Fruit fly (Drosophila melanogaster): Measurements from ENCODE around the gene CG6974.
A peak's percentile ranks its signal among the peaks of the same experiment; 100 is the strongest.

Gene CG6974

DNA sequence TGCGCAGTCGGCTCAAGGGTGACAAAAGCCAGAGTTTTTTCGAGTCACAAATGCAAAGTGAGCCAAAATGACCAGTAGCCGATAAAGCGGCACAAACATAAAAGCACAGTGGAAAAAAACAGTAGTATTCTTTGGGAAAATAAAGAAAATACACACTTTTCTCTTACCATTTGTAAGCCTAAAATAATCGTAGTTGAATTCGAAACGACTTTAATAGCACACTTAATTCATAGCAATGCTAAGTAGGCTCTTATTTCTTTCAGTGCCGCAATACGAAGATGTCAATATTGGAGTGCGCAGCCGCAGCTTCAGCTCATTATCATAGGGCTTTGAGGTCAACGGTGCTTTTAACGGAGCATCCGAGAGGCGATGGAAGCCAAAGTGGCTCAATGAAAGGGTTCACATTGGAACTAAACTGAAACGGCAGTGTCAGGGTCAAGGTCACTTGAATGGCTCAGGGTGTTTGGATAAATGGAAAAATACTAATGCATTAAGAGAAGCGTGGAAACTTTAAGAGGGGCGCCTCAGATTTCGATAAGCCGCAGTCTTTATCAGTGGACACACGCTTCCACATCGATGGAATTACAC lies 8.6 kb upstream of the CG6974 start (continued):
- peak; percentile 90 for TF ChIP-seq Doc2 (GFP tag; IDR thresholded peaks at IDR 0.05)
- peak; percentile 82 for TF ChIP-seq CG12659 (GFP tag; optimal IDR thresholded peaks at IDR 0.05)
- no peak for TF ChIP-seq ato (GFP tag; IDR thresholded peaks at IDR 0.05; ENCODE audit: partially characterized antibody)
- TF ChIP-seq shn (GFP tag; optimal IDR thresholded peaks at IDR 0.05) = peak; percentile 75
- peak; percentile 55 for TF ChIP-seq CG15011 (GFP tag; optimal IDR thresholded peaks at IDR 0.05)
- peak; percentile 91 for TF ChIP-seq her (GFP tag; optimal IDR thresholded peaks at IDR 0.05)
- peak; percentile 79 for TF ChIP-seq gro (GFP tag; optimal IDR thresholded peaks at IDR 0.05)
- peak; percentile 89 for TF ChIP-seq ci (GFP tag; IDR thresholded peaks at IDR 0.05)
- no peak for TF ChIP-seq Scr (GFP tag; IDR thresholded peaks at IDR 0.05; ENCODE audit: partially characterized antibody)
- peak; percentile 71 for TF ChIP-seq Myb (GFP tag; optimal IDR thresholded peaks at IDR 0.05)
- no peak for TF ChIP-seq hth (optimal IDR thresholded peaks at IDR 0.05)
- peak; percentile 16 for TF ChIP-seq CG15601 (tag; optimal IDR thresholded peaks at IDR 0.05)
- no peak for TF ChIP-seq knrl (GFP tag; IDR thresholded peaks at IDR 0.05; ENCODE audit: partially characterized antibody)
- peak; percentile 14 for TF ChIP-seq CG10565 (GFP tag; optimal IDR thresholded peaks at IDR 0.05)
- TF ChIP-seq Dad (GFP tag; optimal IDR thresholded peaks at IDR 0.05) = peak; percentile 80
- TF ChIP-seq CG33557 (GFP tag; optimal IDR thresholded peaks at IDR 0.05) = no peak
- TF ChIP-seq zfh2 (GFP tag; optimal IDR thresholded peaks at IDR 0.05) = peak; percentile 72
- TF ChIP-seq cad (GFP tag; optimal IDR thresholded peaks at IDR 0.05) = no peak
- peak; percentile 86 for TF ChIP-seq CG4424 (GFP tag; optimal IDR thresholded peaks at IDR 0.05)
- peak; percentile 18 for TF ChIP-seq CG6854 (GFP tag; optimal IDR thresholded peaks at IDR 0.05)
- TF ChIP-seq luna (GFP tag; optimal IDR thresholded peaks at IDR 0.05) = peak; percentile 31
- peak; percentile 53 for TF ChIP-seq cwo (GFP tag; optimal IDR thresholded peaks at IDR 0.05)
- TF ChIP-seq Bteb2 (GFP tag; optimal IDR thresholded peaks at IDR 0.05) = peak; percentile 66
- peak; percentile 54 for TF ChIP-seq wek (GFP tag; optimal IDR thresholded peaks at IDR 0.05)
- peak; percentile 82 for TF ChIP-seq jigr1 (GFP tag; IDR thresholded peaks at IDR 0.05)
- peak; percentile 70 for TF ChIP-seq CG3407 (GFP tag; optimal IDR thresholded peaks at IDR 0.05)
- TF ChIP-seq CG16813 (GFP tag; IDR thresholded peaks at IDR 0.05; ENCODE audit: partially characterized antibody) = no peak
- no peak for TF ChIP-seq CG10543 (GFP tag; optimal IDR thresholded peaks at IDR 0.05)
- peak; percentile 41 for TF ChIP-seq psq (GFP tag; optimal IDR thresholded peaks at IDR 0.05)
- TF ChIP-seq CG14441 (GFP tag; IDR thresholded peaks at IDR 0.05) = peak; percentile 96
- peak; percentile 90 for TF ChIP-seq Sox102F (GFP tag; optimal IDR thresholded peaks at IDR 0.05)
- peak; percentile 26 for TF ChIP-seq CG18011 (GFP tag; optimal IDR thresholded peaks at IDR 0.05)
- peak; percentile 76 for TF ChIP-seq NC2β (GFP tag; optimal IDR thresholded peaks at IDR 0.05)
- TF ChIP-seq chinmo (GFP tag; IDR thresholded peaks at IDR 0.05; ENCODE audit: partially characterized antibody) = no peak
- peak; percentile 72 for TF ChIP-seq Dbx (GFP tag; IDR thresholded peaks at IDR 0.05)
- TF ChIP-seq stc (GFP tag; IDR thresholded peaks at IDR 0.05) = peak; percentile 92
- TF ChIP-seq z (GFP tag; IDR thresholded peaks at IDR 0.05) = 0 out of 3 replicates have a peak, but pooled peaks have one; percentile 54
- TF ChIP-seq sqz (GFP tag; optimal IDR thresholded peaks at IDR 0.05) = peak; percentile 53
- peak; percentile 79 for TF ChIP-seq HHEX (GFP tag; optimal IDR thresholded peaks at IDR 0.05)
- TF ChIP-seq lov (optimal IDR thresholded peaks at IDR 0.05) = no peak
- peak; percentile 60; the same call in 1 of the 3 replicates for TF ChIP-seq lov (GFP tag; IDR thresholded peaks at IDR 0.05)
- TF ChIP-seq CG4707 (GFP tag; optimal IDR thresholded peaks at IDR 0.05) = peak; percentile 23
- TF ChIP-seq jumu (GFP tag; optimal IDR thresholded peaks at IDR 0.05) = peak; percentile 89
- TF ChIP-seq ssp (GFP tag; IDR thresholded peaks at IDR 0.05) = peak; percentile 82
- peak; percentile 75 for TF ChIP-seq Chrac-16 (GFP tag; optimal IDR thresholded peaks at IDR 0.05)
- TF ChIP-seq amos (GFP tag; IDR thresholded peaks at IDR 0.05; ENCODE audit: partially characterized antibody) = no peak
- peak; percentile 83 for TF ChIP-seq Meics (GFP tag; optimal IDR thresholded peaks at IDR 0.05)
- TF ChIP-seq CG42726 (GFP tag; IDR thresholded peaks at IDR 0.05; ENCODE audit: partially characterized antibody) = no peak
- TF ChIP-seq CG18764 (GFP tag; optimal IDR thresholded peaks at IDR 0.05) = peak; percentile 79
- no peak for TF ChIP-seq stwl (tag; optimal IDR thresholded peaks at IDR 0.05)

Measured in whole organism, embryonic.